Worm (Caenorhabditis elegans) whole organism, mixed stage, embryonic: ENCODE measurements around the gene F56D6.21.

ENCODE experiments used
- bed-3 ChIP-seq: fragments of 200-800 bp; sonication (Bioruptor generic); optimal IDR thresholded peaks from 3 replicates; lab custom pipeline; 2018; ENCODE audit warnings: mild to moderate bottlenecking, missing genetic modification characterization, moderate library complexity, missing compliant biosample characterization
- blmp-1 ChIP-seq: fragments of 150-350 bp; optimal IDR thresholded peaks from 2 replicates; lab custom pipeline; 2014; ENCODE audit warnings: missing biosample characterization, missing genetic modification characterization
- ceh-39 ChIP-seq: fragments of 150-350 bp; optimal IDR thresholded peaks from 2 replicates; lab custom pipeline; 2014; ENCODE audit warnings: missing biosample characterization, missing genetic modification characterization
- elt-3 ChIP-seq: fragments of 150-350 bp; optimal IDR thresholded peaks from 2 replicates; lab custom pipeline; 2014; ENCODE audit warnings: missing biosample characterization, missing genetic modification characterization
- flh-1 ChIP-seq: fragments of 200-800 bp; sonication (Bioruptor generic); optimal IDR thresholded peaks from 2 replicates; lab custom pipeline; 2018; ENCODE audit warnings: mild to moderate bottlenecking, missing genetic modification characterization, moderate library complexity, missing compliant biosample characterization
- mab-5 ChIP-seq: fragments of 150-350 bp; optimal IDR thresholded peaks from 2 replicates; lab custom pipeline; 2014; ENCODE audit warnings: missing biosample characterization, missing genetic modification characterization
- mep-1 ChIP-seq: fragments of 150-350 bp; optimal IDR thresholded peaks from 2 replicates; lab custom pipeline; 2017; ENCODE audit warnings: missing biosample characterization, missing genetic modification reagents, missing genetic modification characterization, inconsistent platforms
- mls-2 ChIP-seq: sonication (generic microtip); optimal IDR thresholded peaks from 2 replicates; lab custom pipeline; 2016; ENCODE audit warnings: mild to moderate bottlenecking, missing genetic modification characterization, moderate library complexity, missing compliant biosample characterization
- nhr-237 ChIP-seq: fragments of 150-350 bp; optimal IDR thresholded peaks from 2 replicates; lab custom pipeline; 2014; ENCODE audit warnings: missing biosample characterization, missing genetic modification characterization
- pha-4 ChIP-seq: fragments of 150-350 bp; optimal IDR thresholded peaks from 2 replicates; lab custom pipeline; 2018; ENCODE audit warnings: missing biosample characterization, missing genetic modification reagents, missing genetic modification characterization
- unc-39 ChIP-seq: fragments of 150-350 bp; optimal IDR thresholded peaks from 2 replicates; lab custom pipeline; 2014; ENCODE audit warnings: missing biosample characterization, missing genetic modification characterization
- unc-62 ChIP-seq: fragments of 150-350 bp; optimal IDR thresholded peaks from 2 replicates; lab custom pipeline; 2014; ENCODE audit warnings: missing biosample characterization, missing genetic modification reagents, missing genetic modification characterization

The F56D6.21 gene

ce11 chrIV:3944459-3944858, 39.7 kb downstream of the F56D6.21 start, which contains the start of gene clec-72:
Gene clec-72 (plus strand): TSS chrIV:3944816.
- TF ChIP-seq flh-1 (no peak), ceh-39 (no peak), blmp-1 (no peak), mep-1 (tag; lab: Kevin White, UChicago) (no peak), mls-2 (tag; lab: Kevin White, UChicago) (no peak), unc-39 (tag; lab: Kevin White, UChicago) (no peak), unc-62 (GFP tag; lab: Kevin White, UChicago) (no peak), nhr-237 (tag; lab: Kevin White, UChicago) (no peak), bed-3 (GFP tag; lab: Kevin White, UChicago) (no peak), pha-4 (tag; lab: Kevin White, UChicago) (no peak), mab-5 (tag; lab: Kevin White, UChicago) (no peak), elt-3 (tag; lab: Kevin White, UChicago) (no peak)
